Fruit fly (Drosophila melanogaster) Kc167 (cell line): ENCODE results near the gene eIF2beta.

ENCODE experiments used
- Sin3A ChIP-seq: fragments of >200 bp; optimal IDR thresholded peaks from 2 replicates; lab custom pipeline; 2018; ENCODE audit warnings: missing external identifiers
- psq ChIP-seq: fragments of >200 bp; optimal IDR thresholded peaks from 2 replicates; lab custom pipeline; 2017; ENCODE audit warnings: missing external identifiers

- TF ChIP-seq Sin3A (lab: Kevin White, UChicago): no peak
- TF ChIP-seq psq (lab: Kevin White, UChicago): no peak
These were observed 7.8 kb upstream of the eIF2beta start, which contains the start of gene Pmm2 for dm6 chr3L:12534318-12534717.
